Worm (Caenorhabditis elegans) whole organism, late embryonic: ENCODE data around the gene C46F11.5.
A peak's percentile ranks its signal among the peaks of the same experiment; 100 is the strongest.
"Not testable (repeated sequence)": the region's sequence is repeated elsewhere in the genome, so short reads cannot be mapped to it uniquely, and the experiment has no call there.

Experiments
- C08G9.2 ChIP-seq: sonication (generic microtip); optimal IDR thresholded peaks from 2 replicates; lab custom pipeline; 2016; ENCODE audit warnings: mild to moderate bottlenecking, missing genetic modification characterization, moderate library complexity, missing compliant biosample characterization
- ceh-24 ChIP-seq: sonication (generic microtip); optimal IDR thresholded peaks from 2 replicates; lab custom pipeline; 2016; ENCODE audit warnings: mild to moderate bottlenecking, missing genetic modification characterization, missing compliant biosample characterization
- dve-1 ChIP-seq: sonication (generic microtip); optimal IDR thresholded peaks from 2 replicates; lab custom pipeline; 2017; ENCODE audit warnings: antibody characterized with exemption, mild to moderate bottlenecking, missing genetic modification characterization, missing compliant biosample characterization
- nfya-1 ChIP-seq: sonication (generic microtip); optimal IDR thresholded peaks from 2 replicates; lab custom pipeline; 2017; ENCODE audit warnings: missing genetic modification characterization, mild to moderate bottlenecking, missing compliant biosample characterization, antibody characterized with exemption, moderate library complexity
- sox-2 ChIP-seq: fragments of 200-800 bp; sonication (Bioruptor generic); IDR thresholded peaks from 2 replicates; pipeline ENCODE4 v1.3.6; 2022; ENCODE audit warnings: missing genetic modification reagents, missing genetic modification characterization, missing compliant biosample characterization
- tbx-2 ChIP-seq: sonication (generic microtip); optimal IDR thresholded peaks from 2 replicates; lab custom pipeline; 2016; ENCODE audit warnings: missing genetic modification characterization, missing compliant biosample characterization

DNA sequence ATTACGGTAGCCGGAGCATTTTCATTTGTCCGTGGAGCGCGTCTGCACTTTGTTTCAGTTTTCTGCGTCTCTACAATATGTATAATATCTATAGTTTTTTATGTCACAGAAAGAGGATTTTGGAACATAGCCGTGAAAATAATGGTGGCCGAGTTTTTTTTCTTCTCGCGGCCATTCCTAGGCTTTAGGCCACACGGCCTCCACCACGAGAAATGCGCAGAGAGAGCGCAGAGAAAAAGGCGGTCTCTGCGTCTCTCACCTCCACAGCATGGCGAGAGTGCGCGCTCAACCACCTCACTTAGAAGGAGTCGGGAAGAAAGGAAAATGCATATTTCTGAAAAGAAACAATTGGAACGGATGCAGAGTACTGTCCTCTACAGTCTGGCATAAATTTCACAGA, 38.0 kb upstream of the C46F11.5 start:
- not testable (repeated sequence) for TF ChIP-seq ceh-24 (tag; lab: Kevin White, UChicago); nfya-1; dve-1 (tag; lab: Kevin White, UChicago); tbx-2 (tag; lab: Kevin White, UChicago)
- TF ChIP-seq C08G9.2 (tag; lab: Kevin White, UChicago) (peak; percentile 21), sox-2 (GFP tag; lab: Robert Waterston, UW) (0 out of 2 replicates have a peak, but pooled peaks have one; percentile 19)
